Fruit fly (Drosophila melanogaster): ENCODE data around the gene Vti1b.
A peak's percentile ranks its signal among the peaks of the same experiment; 100 is the strongest.

The Vti1b gene

DNA sequence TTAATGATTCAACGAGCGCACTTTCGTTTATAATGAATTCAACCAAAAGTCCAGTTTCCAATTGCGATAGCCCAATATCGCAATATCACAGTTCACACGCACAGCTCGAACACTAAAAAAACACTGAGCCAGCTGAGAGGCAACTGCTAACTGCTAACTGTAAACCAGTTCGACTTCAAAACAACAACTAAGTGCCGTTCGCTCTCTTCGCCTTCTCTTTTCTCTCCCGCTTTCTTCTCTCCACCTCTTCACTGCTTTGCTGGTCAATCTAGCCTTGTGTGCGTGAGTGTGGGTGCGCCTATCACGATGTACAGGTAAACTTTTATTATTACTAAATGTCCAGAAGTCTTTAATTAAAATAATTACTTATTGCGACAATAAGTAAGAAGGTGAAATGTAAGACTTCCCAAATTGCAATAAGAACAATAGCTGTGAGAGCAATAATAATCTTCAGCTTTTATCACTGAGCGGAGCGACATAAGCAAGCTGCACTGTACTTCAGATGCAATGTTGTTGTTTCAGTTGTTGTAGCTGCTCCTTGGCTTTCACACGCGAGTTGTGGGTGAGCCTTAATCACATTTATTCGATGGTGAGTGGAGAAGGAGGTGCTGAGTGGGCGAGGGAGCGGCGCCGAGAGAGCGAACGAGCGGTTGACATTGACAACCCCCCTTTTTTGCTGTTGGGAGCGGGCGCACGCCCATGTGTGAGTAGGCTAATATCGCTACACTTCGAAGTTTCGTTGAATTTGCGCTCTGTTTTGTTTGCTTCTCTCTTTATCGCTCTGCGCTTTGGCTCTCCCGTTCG, at the start of gene Vti1b:
Vti1b (plus strand) TSS at position 195 of the 804 bp plus-strand sequence.
- TF ChIP-seq CTCF (optimal IDR thresholded peaks at IDR 0.05) (no peak), CG8478 (optimal IDR thresholded peaks at IDR 0.05) (no peak)

- no peak for TF ChIP-seq CG8478 (optimal IDR thresholded peaks at IDR 0.05)
- TF ChIP-seq CTCF (optimal IDR thresholded peaks at IDR 0.05): no peak
Measured at dm6 chr3R:18355781-18356180, 41.0 kb upstream of the Vti1b start.

DNA sequence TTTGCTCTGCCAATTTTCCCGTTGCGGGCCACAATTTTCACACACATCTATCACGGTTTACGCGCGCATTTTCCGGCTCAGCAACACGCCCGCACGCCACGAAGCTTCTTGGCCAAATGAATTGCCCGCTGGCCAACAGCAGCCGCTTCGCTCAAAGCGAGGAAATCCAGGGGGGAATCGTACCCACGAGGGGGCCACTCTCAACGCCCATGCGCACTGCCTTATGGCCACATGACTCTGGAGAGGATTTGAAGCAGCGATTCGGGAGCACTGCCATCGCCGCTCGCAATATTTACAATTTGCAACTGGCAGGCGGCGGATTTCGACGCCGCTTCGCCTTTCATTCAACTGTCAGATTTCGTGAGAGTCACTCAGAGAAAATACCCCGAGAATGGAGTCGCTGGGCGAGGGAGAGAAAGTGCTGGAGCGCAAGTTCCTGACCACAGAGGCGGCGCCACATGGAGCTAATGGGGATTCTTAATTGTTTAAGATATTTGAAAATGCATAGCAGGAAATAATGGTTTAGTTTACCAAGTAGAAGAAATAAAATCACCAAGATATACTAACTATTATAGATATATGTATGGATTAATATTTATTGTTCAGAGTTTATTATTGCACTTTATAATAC, 36.0 kb upstream of the Vti1b start, which contains the start of gene CG15803:
CG15803 (minus strand) TSS at position 99 of the 631 bp plus-strand sequence.
- TF ChIP-seq CTCF (optimal IDR thresholded peaks at IDR 0.05) (no peak), CG8478 (optimal IDR thresholded peaks at IDR 0.05) (no peak)

dm6 chr3R:18361694-18362093, 35.1 kb upstream of the Vti1b start, which contains the start of gene hmw:
Gene hmw (plus strand): TSS chr3R:18361994.
- TF ChIP-seq CTCF (optimal IDR thresholded peaks at IDR 0.05): no peak
- no peak for TF ChIP-seq CG8478 (optimal IDR thresholded peaks at IDR 0.05)

DNA sequence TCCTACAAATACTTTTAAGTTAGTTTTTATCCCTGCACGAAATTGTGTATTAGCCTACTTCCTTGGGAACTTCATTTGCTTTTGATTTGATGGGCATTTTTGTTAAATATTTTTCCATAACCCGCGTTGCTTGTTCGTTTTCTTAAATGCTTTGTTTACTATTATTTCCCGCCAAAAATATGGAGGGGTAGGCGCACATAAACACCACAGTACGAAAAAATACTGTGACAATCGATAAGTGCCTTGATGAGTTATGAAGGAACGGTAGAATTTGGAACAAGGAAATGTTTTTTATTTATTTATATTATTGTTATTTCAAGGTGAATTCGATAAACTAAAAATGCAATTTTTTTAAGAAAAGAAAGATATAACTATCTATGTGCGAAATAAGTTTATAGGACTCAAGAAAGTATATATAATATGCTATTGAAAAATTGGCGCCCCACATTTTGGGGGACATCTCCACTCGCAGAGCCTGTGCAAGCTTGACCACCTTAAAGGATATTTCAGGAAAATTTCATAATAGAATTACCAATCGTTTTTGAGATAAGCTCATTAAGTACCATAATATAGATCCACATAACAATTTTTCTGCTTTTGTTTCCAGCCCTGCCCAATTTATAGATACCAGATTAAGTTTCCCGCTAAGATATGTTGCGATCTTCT, 30.7 kb upstream of the Vti1b start, which contains the start of the genes WRNexo and Nup43:
WRNexo (minus strand) TSS at position 185 of the 666 bp plus-strand sequence.
Nup43 (plus strand) TSS at position 661 of the 666 bp plus-strand sequence.
- TF ChIP-seq CG8478 (optimal IDR thresholded peaks at IDR 0.05) (no peak), CTCF (optimal IDR thresholded peaks at IDR 0.05) (no peak)

- TF ChIP-seq CG8478 (optimal IDR thresholded peaks at IDR 0.05): no peak
- TF ChIP-seq CTCF (optimal IDR thresholded peaks at IDR 0.05): no peak
Measured at dm6 chr3R:18366644-18366985, 30.2 kb upstream of the Vti1b start.

DNA sequence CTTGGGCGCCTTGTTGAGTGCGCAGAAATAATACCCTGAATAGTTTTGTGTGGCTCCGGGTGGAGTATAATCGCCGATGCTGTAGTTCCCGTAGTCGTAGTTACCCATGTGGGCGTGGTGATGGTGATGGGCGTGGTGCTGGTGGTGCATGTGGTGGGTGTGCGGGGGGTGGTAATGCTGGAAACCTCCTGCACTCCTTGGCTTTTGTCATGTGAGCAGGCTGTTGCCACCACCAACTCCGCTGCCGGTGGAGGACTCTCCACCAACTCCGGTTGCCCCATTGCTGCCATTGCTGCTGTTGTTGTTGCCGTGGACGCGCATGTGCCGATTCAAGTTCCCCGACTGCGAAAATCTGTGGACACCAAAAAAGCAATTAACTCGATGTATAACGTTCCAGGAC, 28.2 kb upstream of the Vti1b start:
- TF ChIP-seq CTCF (optimal IDR thresholded peaks at IDR 0.05) (no peak), CG8478 (optimal IDR thresholded peaks at IDR 0.05) (no peak)

DNA sequence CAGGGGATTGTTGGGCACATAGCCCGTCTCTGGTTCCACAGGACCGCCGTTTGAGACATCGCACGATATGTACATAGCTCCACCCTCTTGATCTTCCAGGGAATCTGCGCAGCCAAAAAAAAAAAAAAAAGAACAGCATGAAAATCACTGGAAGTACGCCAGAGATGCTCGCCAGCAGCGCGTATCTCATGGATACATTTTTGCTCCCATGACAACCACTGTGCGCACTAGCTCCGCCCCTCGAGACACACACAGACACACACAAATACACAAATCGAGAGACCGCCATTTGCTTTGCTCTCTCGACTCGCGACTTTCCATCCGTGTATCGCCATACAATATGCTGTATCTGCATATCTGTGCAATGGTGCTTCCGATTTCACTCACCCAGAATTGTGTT, 25.4 kb upstream of the Vti1b start:
- TF ChIP-seq CTCF (optimal IDR thresholded peaks at IDR 0.05) (no peak), CG8478 (optimal IDR thresholded peaks at IDR 0.05) (no peak)

dm6 chr3R:18372688-18373304, 24.0 kb upstream of the Vti1b start, which contains the start of gene gl:
Gene gl (minus strand): TSS chr3R:18372738.
- no peak for TF ChIP-seq CG8478 (optimal IDR thresholded peaks at IDR 0.05)
- TF ChIP-seq CTCF (optimal IDR thresholded peaks at IDR 0.05): no peak

DNA sequence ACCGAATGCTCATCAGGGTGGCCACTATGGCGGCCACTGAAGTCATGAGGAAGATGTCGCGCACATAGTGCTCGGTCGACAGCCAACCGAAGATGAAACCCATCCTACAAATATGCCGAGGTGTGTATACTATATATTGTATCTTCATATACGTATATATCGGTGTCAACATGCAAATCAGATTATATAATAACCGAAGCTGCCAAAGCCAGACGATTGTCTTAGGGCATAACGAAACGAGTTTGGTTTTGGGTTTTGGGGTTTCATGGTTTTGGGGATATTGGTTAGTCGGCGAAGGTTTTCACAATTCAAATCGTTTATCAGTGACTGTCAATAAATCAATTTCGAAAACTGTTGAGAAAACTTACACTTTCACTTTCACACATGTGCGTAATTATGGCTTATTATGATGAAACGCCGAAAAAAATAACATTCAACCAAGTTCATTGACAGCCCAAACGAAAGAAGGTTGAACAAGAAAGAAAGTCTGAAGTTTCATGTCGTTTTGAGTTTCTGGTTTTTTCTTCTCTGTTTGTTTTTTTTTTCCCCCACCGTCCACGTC, 16.5 kb upstream of the Vti1b start:
- no peak for TF ChIP-seq CG8478 (optimal IDR thresholded peaks at IDR 0.05)
- TF ChIP-seq CTCF (optimal IDR thresholded peaks at IDR 0.05): no peak

dm6 chr3R:18381014-18381512, 15.7 kb upstream of the Vti1b start, which contains the start of gene CG7675:
Gene CG7675 (minus strand): TSS chr3R:18381178.
- peak in 1 of 2 experiments; percentile 34 for TF ChIP-seq CTCF (optimal IDR thresholded peaks at IDR 0.05)
- TF ChIP-seq CG8478 (optimal IDR thresholded peaks at IDR 0.05): no peak

DNA sequence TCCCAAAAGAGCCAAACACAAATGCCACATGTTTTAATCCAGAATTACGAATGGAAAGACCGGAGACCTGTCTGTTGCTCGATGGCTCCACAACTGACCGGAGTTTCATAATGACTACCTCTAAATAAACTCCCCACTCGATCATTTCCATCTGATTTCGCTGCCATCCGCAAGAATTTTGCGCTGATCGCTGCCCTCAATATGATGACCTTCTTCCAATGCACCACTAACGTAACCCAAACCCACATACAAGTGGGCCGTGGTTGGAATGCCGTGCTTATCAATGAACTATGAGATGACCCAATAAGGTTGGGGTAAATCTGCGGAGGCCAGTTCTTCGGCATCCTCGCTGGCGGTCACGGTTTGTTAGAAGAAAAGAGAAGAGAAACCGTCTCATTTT, 11.8 kb upstream of the Vti1b start, which contains the start of gene CG14309:
CG14309 (minus strand) TSS at position 101 of the 400 bp plus-strand sequence.
- TF ChIP-seq CG8478 (optimal IDR thresholded peaks at IDR 0.05) (no peak), CTCF (optimal IDR thresholded peaks at IDR 0.05) (no peak)

DNA sequence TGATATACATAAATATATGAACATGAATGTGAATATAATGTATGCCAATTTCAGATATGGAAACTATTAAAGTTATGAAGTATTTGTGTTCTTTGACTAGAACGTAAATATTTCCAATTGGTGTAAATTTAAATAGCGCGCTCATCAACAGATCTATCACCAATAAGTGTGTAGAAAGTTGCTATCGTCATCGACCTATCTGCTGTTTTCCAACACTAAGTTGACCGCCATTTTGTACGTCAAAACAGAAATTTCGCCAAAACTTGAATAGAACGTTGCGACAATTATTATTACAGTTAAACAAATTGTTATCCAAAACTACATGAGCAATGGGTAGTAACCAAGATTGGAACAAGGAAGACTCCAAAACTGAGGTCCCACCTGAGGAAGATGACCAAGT, 11.2 kb upstream of the Vti1b start, which contains the start of gene cona:
cona (plus strand) TSS at position 236 of the 400 bp plus-strand sequence.
- no peak for TF ChIP-seq CG8478 (optimal IDR thresholded peaks at IDR 0.05)
- no peak for TF ChIP-seq CTCF (optimal IDR thresholded peaks at IDR 0.05)

DNA sequence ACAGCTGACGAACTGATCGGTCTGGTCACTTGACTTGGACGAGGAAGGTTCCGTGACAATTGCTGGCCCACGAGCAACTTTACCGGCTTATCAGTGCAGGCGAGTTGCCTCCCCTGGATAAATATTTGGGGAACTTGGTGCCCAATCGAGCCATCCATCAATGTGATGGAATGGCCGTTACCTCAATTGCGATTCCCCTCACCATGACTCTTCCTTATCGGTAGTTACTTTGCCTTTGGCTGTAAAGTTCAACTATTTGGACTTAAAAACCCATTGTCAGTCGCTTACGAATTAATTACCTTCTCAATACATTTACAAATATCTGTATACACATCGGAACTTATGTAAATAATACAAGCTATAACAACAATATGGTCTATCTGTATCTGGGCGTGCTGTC, 7.0 kb upstream of the Vti1b start, which contains the start of gene Vha100-4:
Vha100-4 (minus strand) TSS at position 16 of the 400 bp plus-strand sequence.
- TF ChIP-seq CG8478 (optimal IDR thresholded peaks at IDR 0.05): no peak
- TF ChIP-seq CTCF (optimal IDR thresholded peaks at IDR 0.05): no peak

Data from S2 (cell line).